Fruit fly (Drosophila melanogaster) S2 (cell line): ENCODE data around the gene tacc.

Source experiments
- CG8478 ChIP-seq: fragments of >200 bp; optimal IDR thresholded peaks from 2 replicates; lab custom pipeline; 2018
- CTCF ChIP-seq, 2 experiments: fragments of >200 bp; optimal IDR thresholded peaks; 2 replicates each; lab custom pipeline; 2018

Gene tacc

dm6 chr3R:4713775-4714360 is 35.0 kb downstream of the tacc start, which contains the start of gene eIF3f1:
eIF3f1 (minus strand) TSS chr3R:4714182.
- peak in 1 of 2 experiments; percentile 33 for TF ChIP-seq CTCF (optimal IDR thresholded peaks at IDR 0.05; lab: Kevin White, UChicago)
- TF ChIP-seq CG8478, result no peak

- no peak for TF ChIP-seq CG8478
- no peak for TF ChIP-seq CTCF (optimal IDR thresholded peaks at IDR 0.05; lab: Kevin White, UChicago)
Observed at dm6 chr3R:4712063-4712462, 36.8 kb downstream of the tacc start.

dm6 chr3R:4706055-4706454 is 42.8 kb downstream of the tacc start:
- TF ChIP-seq CG8478, result no peak
- TF ChIP-seq CTCF (optimal IDR thresholded peaks at IDR 0.05; lab: Kevin White, UChicago), result no peak

- TF ChIP-seq CG8478 (no peak), CTCF (optimal IDR thresholded peaks at IDR 0.05; lab: Kevin White, UChicago) (peak; percentile 41 to 72)
Observed at dm6 chr3R:4705167-4705566, 43.7 kb downstream of the tacc start.

- TF ChIP-seq CTCF (optimal IDR thresholded peaks at IDR 0.05; lab: Kevin White, UChicago), result no peak
- TF ChIP-seq CG8478, result no peak
Observed at dm6 chr3R:4694805-4695204, 54.1 kb downstream of the tacc start.

- TF ChIP-seq CG8478 (no peak), CTCF (optimal IDR thresholded peaks at IDR 0.05; lab: Kevin White, UChicago) (no peak)
Observed at dm6 chr3R:4690508-4690907, 58.3 kb downstream of the tacc start, which contains the start of gene CG33927. CG33927 (minus strand) TSS chr3R:4690608.

- TF ChIP-seq CTCF (optimal IDR thresholded peaks at IDR 0.05; lab: Kevin White, UChicago), result no peak
- TF ChIP-seq CG8478, result no peak
Observed at dm6 chr3R:4687207-4687606, 61.6 kb downstream of the tacc start.

- TF ChIP-seq CTCF (optimal IDR thresholded peaks at IDR 0.05; lab: Kevin White, UChicago), result peak; percentile 79 to 80
Observed at dm6 chr3R:4684811-4685210, 64.0 kb downstream of the tacc start.
